Fruit fly (Drosophila melanogaster) whole organism, prepupa: ENCODE measurements around the gene Prp4k.

ENCODE experiments used
- CG10669 ChIP-seq: fragments of 200-800 bp; sonication (Bioruptor generic); optimal IDR thresholded peaks from 3 replicates; lab custom pipeline; 2018; ENCODE audit warnings: missing biosample characterization, mild to moderate bottlenecking, missing genetic modification characterization, moderate library complexity
- CG11294 ChIP-seq: fragments of 200-800 bp; sonication (Bioruptor generic); IDR thresholded peaks from 2 replicates; pipeline ENCODE4 v1.3.6; 2022; ENCODE audit warnings: missing biosample characterization, missing genetic modification characterization
- CG11762 ChIP-seq: fragments of 200-800 bp; sonication (Bioruptor generic); optimal IDR thresholded peaks from 3 replicates; lab custom pipeline; 2016; ENCODE audit warnings: missing biosample characterization, missing genetic modification characterization; ENCODE audit not compliant: insufficient read depth
- CG11902 ChIP-seq: fragments of 200-800 bp; sonication (Bioruptor generic); optimal IDR thresholded peaks from 3 replicates; lab custom pipeline; 2016; ENCODE audit warnings: missing biosample characterization, missing genetic modification characterization
- CG15336 ChIP-seq: fragments of 200-800 bp; sonication (Bioruptor generic); IDR thresholded peaks from 2 replicates; pipeline ENCODE4 v1.3.6; 2022; ENCODE audit warnings: missing biosample characterization, missing genetic modification characterization
- CG1621 ChIP-seq: fragments of 200-800 bp; sonication (Bioruptor generic); optimal IDR thresholded peaks from 3 replicates; lab custom pipeline; 2018; ENCODE audit warnings: missing biosample characterization, mild to moderate bottlenecking, missing genetic modification characterization
- CG16779 ChIP-seq: fragments of 200-800 bp; sonication (Bioruptor generic); optimal IDR thresholded peaks from 3 replicates; lab custom pipeline; 2017; ENCODE audit warnings: missing biosample characterization, mild to moderate bottlenecking, missing genetic modification characterization
- CG31627 ChIP-seq: fragments of 200-800 bp; sonication (Bioruptor generic); optimal IDR thresholded peaks from 3 replicates; lab custom pipeline; 2016; ENCODE audit warnings: missing biosample characterization, missing genetic modification characterization
- CG32006 ChIP-seq: fragments of 200-800 bp; sonication (Bioruptor generic); optimal IDR thresholded peaks from 3 replicates; lab custom pipeline; 2017; ENCODE audit warnings: missing biosample characterization, mild to moderate bottlenecking, missing genetic modification characterization
- CG34406 ChIP-seq: fragments of 200-800 bp; sonication (Bioruptor generic); optimal IDR thresholded peaks from 3 replicates; lab custom pipeline; 2016; ENCODE audit warnings: missing biosample characterization, missing genetic modification characterization
- CG3919 ChIP-seq: fragments of 200-800 bp; sonication (Bioruptor generic); optimal IDR thresholded peaks from 3 replicates; lab custom pipeline; 2016; ENCODE audit warnings: missing biosample characterization, missing genetic modification characterization
- CG4318 ChIP-seq: fragments of 200-800 bp; sonication (Bioruptor generic); optimal IDR thresholded peaks from 3 replicates; lab custom pipeline; 2017; ENCODE audit warnings: missing biosample characterization, mild to moderate bottlenecking, missing genetic modification characterization
- CG6163 ChIP-seq: fragments of 200-800 bp; sonication (Bioruptor generic); IDR thresholded peaks from 3 replicates; pipeline ENCODE4 v1.3.6; 2022; ENCODE audit warnings: missing biosample characterization, missing genetic modification characterization
- CG6792 ChIP-seq: fragments of 200-800 bp; sonication (Bioruptor generic); optimal IDR thresholded peaks from 3 replicates; lab custom pipeline; 2016; ENCODE audit warnings: missing biosample characterization, missing genetic modification characterization
- CG6808 ChIP-seq: fragments of 200-800 bp; sonication (Bioruptor generic); optimal IDR thresholded peaks from 3 replicates; lab custom pipeline; 2017; ENCODE audit warnings: missing biosample characterization, missing genetic modification characterization, mild to moderate bottlenecking, moderate library complexity, missing genetic modification reagents
- CG8119 ChIP-seq: fragments of 200-800 bp; sonication (Bioruptor generic); IDR thresholded peaks from 3 replicates; pipeline ENCODE4 v1.3.6; 2022; ENCODE audit warnings: missing biosample characterization, missing genetic modification characterization
- CG9139 ChIP-seq: fragments of 200-800 bp; sonication (Bioruptor generic); optimal IDR thresholded peaks from 3 replicates; lab custom pipeline; 2017; ENCODE audit warnings: missing biosample characterization, mild to moderate bottlenecking, missing genetic modification characterization
- Eip75B ChIP-seq: fragments of 200-800 bp; sonication (Bioruptor generic); optimal IDR thresholded peaks from 3 replicates; lab custom pipeline; 2016; ENCODE audit warnings: missing biosample characterization, missing genetic modification characterization
- Eip78C ChIP-seq: fragments of 200-800 bp; sonication (Bioruptor generic); peaks from one replicate; lab custom pipeline; 2016; ENCODE audit warnings: missing biosample characterization, missing genetic modification characterization
- Eip93F ChIP-seq: fragments of 200-800 bp; sonication (Bioruptor generic); optimal IDR thresholded peaks from 2 replicates; lab custom pipeline; 2016; ENCODE audit warnings: missing biosample characterization, mild to moderate bottlenecking, missing genetic modification characterization
- Ets21C ChIP-seq: fragments of 200-800 bp; sonication (Bioruptor generic); optimal IDR thresholded peaks from 3 replicates; lab custom pipeline; 2016; ENCODE audit warnings: missing biosample characterization, missing genetic modification characterization
- Gug ChIP-seq: fragments of 200-800 bp; sonication (Bioruptor generic); IDR thresholded peaks from 2 replicates; pipeline ENCODE4 v1.3.6; 2022; ENCODE audit warnings: missing biosample characterization, missing genetic modification characterization
- Hr38 ChIP-seq: sonication (Bioruptor generic); optimal IDR thresholded peaks from 2 replicates; lab custom pipeline; 2016; ENCODE audit warnings: missing biosample characterization, missing genetic modification characterization
- Hr39 ChIP-seq: fragments of 200-800 bp; sonication (Bioruptor generic); optimal IDR thresholded peaks from 2 replicates; lab custom pipeline; 2016; ENCODE audit warnings: missing biosample characterization, missing genetic modification characterization
- Hr4 ChIP-seq: fragments of 200-800 bp; sonication (Bioruptor generic); optimal IDR thresholded peaks from 3 replicates; lab custom pipeline; 2016; ENCODE audit warnings: missing biosample characterization, missing genetic modification characterization
- Lpt ChIP-seq: fragments of 200-800 bp; sonication (Bioruptor generic); optimal IDR thresholded peaks from 3 replicates; lab custom pipeline; 2016; ENCODE audit warnings: missing biosample characterization, missing genetic modification characterization
- Met ChIP-seq: fragments of 200-800 bp; sonication (Bioruptor generic); optimal IDR thresholded peaks from 3 replicates; lab custom pipeline; 2016; ENCODE audit warnings: missing biosample characterization, missing genetic modification characterization
- OdsH ChIP-seq: fragments of 200-800 bp; sonication (Bioruptor generic); optimal IDR thresholded peaks from 3 replicates; lab custom pipeline; 2016; ENCODE audit warnings: missing biosample characterization, missing genetic modification characterization
- Sox102F ChIP-seq: fragments of 200-800 bp; sonication (Bioruptor generic); optimal IDR thresholded peaks from 2 replicates; lab custom pipeline; 2016; ENCODE audit warnings: missing biosample characterization, mild to moderate bottlenecking, missing genetic modification characterization
- Sox14 ChIP-seq: fragments of 200-800 bp; sonication (Bioruptor generic); optimal IDR thresholded peaks from 3 replicates; lab custom pipeline; 2016; ENCODE audit warnings: missing biosample characterization, missing genetic modification characterization
- Sox15 ChIP-seq: fragments of 200-800 bp; sonication (Bioruptor generic); optimal IDR thresholded peaks from 3 replicates; lab custom pipeline; 2016; ENCODE audit warnings: missing biosample characterization, missing genetic modification characterization
- achi ChIP-seq: fragments of 200-800 bp; sonication (Bioruptor generic); optimal IDR thresholded peaks from 3 replicates; lab custom pipeline; 2016; ENCODE audit warnings: missing biosample characterization, missing genetic modification characterization
- dac ChIP-seq: fragments of 200-800 bp; sonication (Bioruptor generic); optimal IDR thresholded peaks from 2 replicates; lab custom pipeline; 2017; ENCODE audit warnings: missing biosample characterization, mild to moderate bottlenecking, missing genetic modification characterization
- eg ChIP-seq: fragments of 200-800 bp; sonication (Bioruptor generic); IDR thresholded peaks from 3 replicates; pipeline ENCODE4 v1.3.6; 2022; ENCODE audit warnings: missing biosample characterization, missing genetic modification characterization
- esn ChIP-seq: fragments of 200-800 bp; sonication (Bioruptor generic); optimal IDR thresholded peaks from 2 replicates; lab custom pipeline; 2016; ENCODE audit warnings: missing biosample characterization, mild to moderate bottlenecking, missing genetic modification characterization, moderate library complexity
- fd59A ChIP-seq: fragments of 200-800 bp; sonication (Bioruptor generic); optimal IDR thresholded peaks from 2 replicates; lab custom pipeline; 2017; ENCODE audit warnings: missing biosample characterization, mild to moderate bottlenecking, missing genetic modification characterization, missing genetic modification reagents
- fd85E ChIP-seq: fragments of 200-800 bp; sonication (Bioruptor generic); optimal IDR thresholded peaks from 3 replicates; lab custom pipeline; 2016; ENCODE audit warnings: missing biosample characterization, missing genetic modification characterization
- lz ChIP-seq: fragments of 200-800 bp; sonication (Bioruptor generic); optimal IDR thresholded peaks from 3 replicates; lab custom pipeline; 2016; ENCODE audit warnings: missing biosample characterization, missing genetic modification characterization
- pdm3 ChIP-seq: fragments of 200-800 bp; sonication (Bioruptor generic); optimal IDR thresholded peaks from 3 replicates; lab custom pipeline; 2016; ENCODE audit warnings: missing biosample characterization, missing genetic modification characterization
- salr ChIP-seq, 2 experiments: fragments of 200-800 bp; sonication (Bioruptor generic); optimal IDR thresholded peaks; 3 replicates each; lab custom pipeline; 2016 to 2018; ENCODE audit warnings: missing biosample characterization in 2 of 2, missing genetic modification characterization in 2 of 2, mild to moderate bottlenecking in 1 of 2
- spab ChIP-seq: fragments of 200-800 bp; sonication (Bioruptor generic); optimal IDR thresholded peaks from 2 replicates; lab custom pipeline; 2017; ENCODE audit warnings: missing biosample characterization, mild to moderate bottlenecking, missing genetic modification characterization, missing genetic modification reagents
- ss ChIP-seq, 2 experiments: fragments of 200-800 bp; sonication (Bioruptor generic); optimal IDR thresholded peaks; 2 replicates in 1 of 2; 3 replicates in 1 of 2; lab custom pipeline; 2017 to 2018; ENCODE audit warnings: mild to moderate bottlenecking in 2 of 2, missing biosample characterization in 2 of 2, missing genetic modification characterization in 2 of 2, moderate library complexity in 1 of 2
- svp ChIP-seq: fragments of 200-800 bp; sonication (Bioruptor generic); peaks from one replicate; lab custom pipeline; 2016; ENCODE audit warnings: missing biosample characterization, missing genetic modification characterization
- topi ChIP-seq: fragments of 200-800 bp; sonication (Bioruptor generic); optimal IDR thresholded peaks from 3 replicates; lab custom pipeline; 2016; ENCODE audit warnings: missing biosample characterization, missing genetic modification characterization
- vri ChIP-seq: fragments of 200-800 bp; sonication (Bioruptor generic); optimal IDR thresholded peaks from 3 replicates; lab custom pipeline; 2016; ENCODE audit warnings: missing biosample characterization, mild to moderate bottlenecking, missing genetic modification characterization

Gene Prp4k

DNA sequence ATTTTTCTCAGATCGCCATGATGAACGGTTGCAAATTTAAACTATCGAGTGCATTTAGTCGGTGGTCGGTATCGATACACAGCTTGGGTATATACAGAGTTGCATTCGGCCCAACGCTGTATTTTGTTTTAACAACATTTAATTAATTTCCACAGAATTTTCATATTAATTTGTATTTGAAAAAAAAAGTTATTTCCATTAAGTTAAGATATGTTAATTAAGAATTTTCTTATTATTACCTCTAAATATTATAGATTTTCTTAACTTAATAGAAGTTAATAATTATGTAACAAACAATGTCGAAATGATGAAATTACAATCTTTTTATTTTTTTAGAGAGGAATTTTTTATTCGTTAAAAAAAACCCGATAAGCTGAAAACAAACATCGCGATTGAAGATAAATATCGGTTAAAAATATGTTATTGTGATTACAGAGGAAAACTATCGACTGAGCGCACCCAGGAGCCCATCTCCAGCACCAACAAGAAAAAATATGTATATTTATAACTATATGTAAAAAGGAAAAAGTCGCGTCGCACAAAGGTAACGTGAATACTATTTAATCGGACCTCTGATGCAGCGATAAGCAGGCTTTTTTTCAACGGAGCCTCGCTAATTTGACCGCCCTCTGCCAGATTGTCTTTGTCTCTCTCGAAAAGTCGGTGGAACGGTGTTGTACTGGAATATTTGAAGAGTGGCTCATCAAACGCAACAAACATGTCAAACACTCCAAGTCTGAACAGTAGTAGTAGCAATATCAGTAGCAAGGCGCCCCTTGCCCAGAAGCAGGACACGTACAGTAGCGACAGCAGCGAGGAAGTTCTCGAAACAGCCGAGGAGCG is 11.3 kb downstream of the Prp4k start, which contains the start of the genes rno and mri (continued):
- TF ChIP-seq CG6163 (GFP tag; lab: Robert Waterston, UW) (peak; percentile 52; the same call in 2 of the 3 replicates), topi (GFP tag; lab: Kevin White, UChicago) (no peak), CG10669 (no peak), fd59A (GFP tag; lab: Kevin White, UChicago) (no peak), Sox14 (GFP tag; lab: Kevin White, UChicago) (peak; percentile 24), achi (peak; percentile 57), CG32006 (GFP tag; lab: Kevin White, UChicago) (peak; percentile 51), CG9139 (no peak), CG3919 (peak; percentile 59), pdm3 (GFP tag; lab: Kevin White, UChicago) (no peak), Ets21C (GFP tag; lab: Kevin White, UChicago) (no peak), CG6808 (GFP tag; lab: Kevin White, UChicago) (no peak), Sox15 (GFP tag; lab: Kevin White, UChicago) (peak; percentile 56), OdsH (GFP tag; lab: Kevin White, UChicago) (peak; percentile 59), Sox102F (GFP tag; lab: Kevin White, UChicago) (peak; percentile 28), CG34406 (GFP tag; lab: Kevin White, UChicago) (peak; percentile 59), lz (GFP tag; lab: Kevin White, UChicago) (peak; percentile 52), Hr38 (GFP tag; lab: Kevin White, UChicago) (no peak), Eip78C (GFP tag; lab: Kevin White, UChicago) (peak; percentile 39), Met (GFP tag; lab: Kevin White, UChicago) (no peak), spab (GFP tag; lab: Kevin White, UChicago) (no peak), dac (no peak), CG15336 (GFP tag; lab: Robert Waterston, UW) (peak; percentile 34; the same call in 1 of the 2 replicates), Lpt (GFP tag; lab: Kevin White, UChicago) (no peak), eg (GFP tag; lab: Robert Waterston, UW) (peak; percentile 82), svp (GFP tag; lab: Kevin White, UChicago) (no peak), CG6792 (GFP tag; lab: Kevin White, UChicago) (peak; percentile 31), CG8119 (GFP tag; lab: Robert Waterston, UW) (peak; percentile 51; the same call in 1 of the 3 replicates)
- TF ChIP-seq, all 60 proteins: peak for 29

DNA sequence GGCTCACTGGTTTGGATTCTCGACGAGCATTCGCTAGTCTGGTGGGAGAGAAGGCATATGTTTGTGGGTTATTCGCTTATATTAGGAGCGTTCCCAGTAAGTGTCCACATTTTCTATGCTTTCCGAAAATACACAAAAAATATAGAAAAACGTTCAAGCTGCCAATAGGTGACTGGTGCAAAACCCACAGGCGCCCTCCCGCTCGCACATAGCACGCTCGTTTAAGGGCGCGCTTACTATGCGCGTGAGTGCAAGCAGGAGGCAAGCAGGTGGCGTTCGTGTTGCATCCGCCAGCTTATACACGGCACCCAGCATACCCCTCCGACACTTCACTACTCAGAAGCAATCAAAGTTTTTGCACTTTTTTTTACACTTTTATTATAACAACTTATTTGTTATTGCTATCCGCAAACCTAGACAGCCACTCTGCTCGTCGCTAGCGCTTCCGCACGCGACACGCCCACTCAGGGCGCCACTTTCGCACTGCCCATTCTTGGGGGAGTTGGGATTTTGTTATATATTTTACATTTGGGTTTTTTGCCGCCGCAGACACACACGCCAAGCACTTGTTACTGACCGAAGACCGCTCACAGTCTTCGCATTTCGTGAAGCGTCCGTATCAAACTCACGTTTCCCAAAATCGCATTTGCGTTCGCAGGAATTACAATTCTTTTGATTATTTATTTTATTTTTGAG is 12.1 kb downstream of the Prp4k start:
- TF ChIP-seq esn (GFP tag; lab: Kevin White, UChicago) (no peak), vri (GFP tag; lab: Kevin White, UChicago) (no peak), Eip75B (no peak), CG10669 (no peak), svp (GFP tag; lab: Kevin White, UChicago) (no peak), fd59A (GFP tag; lab: Kevin White, UChicago) (no peak), Sox14 (GFP tag; lab: Kevin White, UChicago) (no peak), Lpt (GFP tag; lab: Kevin White, UChicago) (peak; percentile 36), Hr39 (GFP tag; lab: Kevin White, UChicago) (no peak), CG34406 (GFP tag; lab: Kevin White, UChicago) (no peak), spab (GFP tag; lab: Kevin White, UChicago) (no peak), Eip78C (GFP tag; lab: Kevin White, UChicago) (no peak), CG31627 (GFP tag; lab: Kevin White, UChicago) (no peak), CG11294 (GFP tag; lab: Robert Waterston, UW) (no peak), fd85E (GFP tag; lab: Kevin White, UChicago) (no peak), Met (GFP tag; lab: Kevin White, UChicago) (no peak), Eip93F (GFP tag; lab: Kevin White, UChicago) (no peak), topi (GFP tag; lab: Kevin White, UChicago) (no peak), CG11902 (no peak), pdm3 (GFP tag; lab: Kevin White, UChicago) (no peak), CG6163 (GFP tag; lab: Robert Waterston, UW) (peak; percentile 68), CG4318 (no peak), Gug (peak; percentile 33; the same call in 1 of the 2 replicates), Hr4 (GFP tag; lab: Kevin White, UChicago) (no peak), CG16779 (tag; lab: Kevin White, UChicago) (no peak), Sox15 (GFP tag; lab: Kevin White, UChicago) (no peak), salr (GFP tag; optimal IDR thresholded peaks at IDR 0.05; lab: Kevin White, UChicago) (peak in 1 of 2 experiments; percentile 24), Hr38 (GFP tag; lab: Kevin White, UChicago) (no peak), CG1621 (no peak), ss (GFP tag; optimal IDR thresholded peaks at IDR 0.05; lab: Kevin White, UChicago) (no peak), CG11762 (GFP tag; lab: Kevin White, UChicago) (no peak)
